Fruit fly (Drosophila melanogaster) whole organism, embryonic: ENCODE measurements around the gene CG42798.

ENCODE experiments used
- Awh ChIP-seq: fragments of 200-800 bp; sonication (Bioruptor generic); IDR thresholded peaks from 2 replicates; pipeline ENCODE4, ENCODE4 v1.3.6; 2022; ENCODE audit warnings: missing biosample characterization, missing genetic modification characterization
- B-H2 ChIP-seq: fragments of 200-800 bp; sonication (Bioruptor generic); optimal IDR thresholded peaks from 2 replicates; lab custom pipeline; 2018; ENCODE audit warnings: missing biosample characterization, mild to moderate bottlenecking, missing genetic modification characterization
- Bdp1 ChIP-seq: fragments of 200-800 bp; sonication (Bioruptor generic); optimal IDR thresholded peaks from 3 replicates; lab custom pipeline; 2016; ENCODE audit warnings: missing biosample characterization, missing genetic modification characterization
- CG10267 ChIP-seq: fragments of 200-800 bp; sonication (Bioruptor generic); optimal IDR thresholded peaks from 2 replicates; lab custom pipeline; 2018; ENCODE audit warnings: missing biosample characterization, mild to moderate bottlenecking, missing genetic modification characterization, moderate library complexity
- CG10959 ChIP-seq: fragments of 200-800 bp; sonication (Bioruptor generic); IDR thresholded peaks from 2 replicates; pipeline ENCODE4 v1.3.6; 2022; ENCODE audit warnings: missing biosample characterization, missing genetic modification characterization
- CG10979 ChIP-seq: fragments of 200-800 bp; sonication (Bioruptor generic); optimal IDR thresholded peaks from 2 replicates; lab custom pipeline; 2018; ENCODE audit warnings: missing biosample characterization, mild to moderate bottlenecking, missing genetic modification characterization, moderate library complexity
- CG11093 ChIP-seq: fragments of 200-800 bp; sonication (Bioruptor generic); IDR thresholded peaks from 3 replicates; pipeline ENCODE4 v1.3.6; 2022; ENCODE audit warnings: missing biosample characterization, missing genetic modification characterization
- CG12104 ChIP-seq: fragments of 200-800 bp; sonication (Bioruptor generic); optimal IDR thresholded peaks from 3 replicates; lab custom pipeline; 2016; ENCODE audit warnings: missing biosample characterization, missing genetic modification characterization
- CG17328 ChIP-seq: fragments of 200-800 bp; sonication (Bioruptor generic); IDR thresholded peaks from 2 replicates; pipeline ENCODE4 v1.3.6; 2022; ENCODE audit warnings: missing biosample characterization, missing genetic modification characterization
- CG18599 ChIP-seq: fragments of 200-800 bp; sonication (Bioruptor generic); optimal IDR thresholded peaks from 3 replicates; lab custom pipeline; 2017; ENCODE audit warnings: missing biosample characterization, missing genetic modification characterization, mild to moderate bottlenecking, moderate library complexity, missing genetic modification reagents
- CG30431 ChIP-seq: fragments of 200-800 bp; sonication (Bioruptor generic); optimal IDR thresholded peaks from 2 replicates; lab custom pipeline; 2017; ENCODE audit warnings: missing biosample characterization, missing genetic modification characterization
- CG31365 ChIP-seq: fragments of 200-800 bp; sonication (Bioruptor generic); optimal IDR thresholded peaks from 2 replicates; lab custom pipeline; 2018; ENCODE audit warnings: missing biosample characterization, mild to moderate bottlenecking, missing genetic modification characterization
- CG3281 ChIP-seq: fragments of 200-800 bp; sonication (Bioruptor generic); optimal IDR thresholded peaks from 3 replicates; lab custom pipeline; 2017; ENCODE audit warnings: missing biosample characterization, mild to moderate bottlenecking, missing genetic modification characterization
- CG4282 ChIP-seq: fragments of 200-800 bp; sonication (Bioruptor generic); optimal IDR thresholded peaks from 2 replicates; lab custom pipeline; 2016; ENCODE audit warnings: missing biosample characterization, missing genetic modification characterization
- CG5953 ChIP-seq: fragments of 200-800 bp; sonication (Bioruptor generic); IDR thresholded peaks from 2 replicates; pipeline ENCODE4 v1.3.6; 2022; ENCODE audit warnings: missing biosample characterization, missing genetic modification characterization
- CG6765 ChIP-seq: fragments of 200-800 bp; sonication (Bioruptor generic); optimal IDR thresholded peaks from 3 replicates; lab custom pipeline; 2017; ENCODE audit warnings: missing biosample characterization, mild to moderate bottlenecking, missing genetic modification characterization
- CG7963 ChIP-seq: fragments of 200-800 bp; sonication (Bioruptor generic); IDR thresholded peaks from 3 replicates; pipeline ENCODE4 v1.3.6; 2022; ENCODE audit warnings: missing biosample characterization, missing genetic modification characterization; ENCODE audit not compliant: partially characterized antibody
- Deaf1 ChIP-seq: fragments of 200-800 bp; optimal IDR thresholded peaks from 3 replicates; lab custom pipeline; 2019; ENCODE audit warnings: missing biosample characterization, mild to moderate bottlenecking, missing genetic modification characterization, moderate library complexity
- Drgx ChIP-seq: fragments of 200-800 bp; sonication (Bioruptor generic); IDR thresholded peaks from 2 replicates; pipeline ENCODE4 v1.3.6; 2022; ENCODE audit warnings: missing biosample characterization, missing genetic modification characterization
- Hr78 ChIP-seq, 2 experiments: fragments of 200-800 bp in 1 of 2; fragments of >200 bp in 1 of 2; sonication (Bioruptor generic) in 1 of 2; optimal IDR thresholded peaks; 2 replicates each; lab custom pipeline; 2017 to 2019; ENCODE audit warnings: missing biosample characterization in 2 of 2, missing genetic modification characterization in 2 of 2, mild to moderate bottlenecking in 1 of 2, moderate library complexity in 1 of 2
- MTF-1 ChIP-seq: fragments of 200-800 bp; sonication (Bioruptor generic); optimal IDR thresholded peaks from 2 replicates; lab custom pipeline; 2018; ENCODE audit warnings: missing biosample characterization, mild to moderate bottlenecking, missing genetic modification characterization, borderline replicate concordance
- Mrtf ChIP-seq: fragments of 200-800 bp; sonication (Bioruptor generic); IDR thresholded peaks from 3 replicates; pipeline ENCODE4 v1.3.6; 2022; ENCODE audit warnings: missing biosample characterization, missing genetic modification characterization
- Pdp1 ChIP-seq, 2 experiments: fragments of 200-800 bp; sonication (Bioruptor generic); optimal IDR thresholded peaks; 3 replicates each; lab custom pipeline; 2016; ENCODE audit warnings: missing biosample characterization in 2 of 2, missing genetic modification characterization in 2 of 2, mild to moderate bottlenecking in 1 of 2, moderate library complexity in 1 of 2
- Vsx1 ChIP-seq: fragments of 200-800 bp; sonication (Bioruptor generic); optimal IDR thresholded peaks from 2 replicates; lab custom pipeline; 2017; ENCODE audit warnings: missing biosample characterization, mild to moderate bottlenecking, missing genetic modification characterization, missing genetic modification reagents
- Xbp1 ChIP-seq: fragments of 200-800 bp; sonication (Bioruptor generic); optimal IDR thresholded peaks from 3 replicates; lab custom pipeline; 2016; ENCODE audit warnings: missing biosample characterization, mild to moderate bottlenecking, missing genetic modification characterization
- ac ChIP-seq: fragments of 200-800 bp; sonication (Bioruptor generic); optimal IDR thresholded peaks from 3 replicates; lab custom pipeline; 2017; ENCODE audit warnings: missing biosample characterization, mild to moderate bottlenecking, missing genetic modification characterization
- az2 ChIP-seq: fragments of 200-800 bp; sonication (Bioruptor generic); optimal IDR thresholded peaks from 3 replicates; lab custom pipeline; 2016; ENCODE audit warnings: missing biosample characterization, missing genetic modification characterization
- bowl ChIP-seq: fragments of 200-800 bp; sonication (Bioruptor generic); IDR thresholded peaks from 2 replicates; pipeline ENCODE4 v1.3.6; 2022; ENCODE audit warnings: missing biosample characterization, missing genetic modification characterization
- caup ChIP-seq: fragments of 200-800 bp; sonication (Bioruptor generic); optimal IDR thresholded peaks from 3 replicates; lab custom pipeline; 2017; ENCODE audit warnings: missing biosample characterization, mild to moderate bottlenecking, missing genetic modification characterization, moderate library complexity; ENCODE audit not compliant: severe bottlenecking
- chinmo ChIP-seq: fragments of 200-800 bp; sonication (Bioruptor generic); IDR thresholded peaks from 4 replicates; pipeline ENCODE4 v1.3.6; 2022; ENCODE audit warnings: missing biosample characterization, missing genetic modification characterization; ENCODE audit not compliant: partially characterized antibody
- dati ChIP-seq: fragments of 200-800 bp; sonication (Bioruptor generic); IDR thresholded peaks from 2 replicates; pipeline ENCODE4 v1.3.6; 2022; ENCODE audit warnings: missing biosample characterization, missing genetic modification characterization
- disco-r ChIP-seq: fragments of 200-800 bp; sonication (Bioruptor generic); optimal IDR thresholded peaks from 2 replicates; lab custom pipeline; 2016; ENCODE audit warnings: missing biosample characterization, missing genetic modification characterization
- dm ChIP-seq: fragments of 200-800 bp; sonication (Bioruptor generic); optimal IDR thresholded peaks from 3 replicates; lab custom pipeline; 2016; ENCODE audit warnings: missing biosample characterization, missing genetic modification characterization
- ems ChIP-seq: fragments of 200-800 bp; sonication (Bioruptor generic); optimal IDR thresholded peaks from 3 replicates; lab custom pipeline; 2016; ENCODE audit warnings: missing biosample characterization, missing genetic modification characterization
- fd3F ChIP-seq: fragments of 200-800 bp; sonication (Bioruptor generic); optimal IDR thresholded peaks from 2 replicates; lab custom pipeline; 2018; ENCODE audit warnings: missing biosample characterization, mild to moderate bottlenecking, missing genetic modification characterization, moderate library complexity
- hth ChIP-seq: fragments of >200 bp; optimal IDR thresholded peaks from 2 replicates; lab custom pipeline; 2017; ENCODE audit warnings: inconsistent platforms
- inv ChIP-seq: fragments of 200-800 bp; sonication (Bioruptor generic); IDR thresholded peaks from 2 replicates; pipeline ENCODE4 v1.3.6; 2022; ENCODE audit warnings: missing biosample characterization, missing genetic modification characterization; ENCODE audit not compliant: partially characterized antibody
- lmd ChIP-seq: fragments of 200-800 bp; sonication (Bioruptor generic); IDR thresholded peaks from 2 replicates; pipeline ENCODE4 v1.3.6; 2022; ENCODE audit warnings: missing biosample characterization, missing genetic modification characterization
- oc ChIP-seq: fragments of 200-800 bp; sonication (Bioruptor generic); optimal IDR thresholded peaks from 2 replicates; lab custom pipeline; 2018; ENCODE audit warnings: missing biosample characterization, mild to moderate bottlenecking, missing genetic modification characterization, moderate library complexity
- pros ChIP-seq: fragments of 200-800 bp; sonication (Bioruptor generic); optimal IDR thresholded peaks from 3 replicates; lab custom pipeline; 2019; ENCODE audit warnings: missing biosample characterization, mild to moderate bottlenecking, missing genetic modification characterization, moderate library complexity
- psq ChIP-seq: fragments of 200-800 bp; sonication (Bioruptor generic); optimal IDR thresholded peaks from 2 replicates; lab custom pipeline; 2017; ENCODE audit warnings: missing biosample characterization, missing genetic modification characterization
- pzg ChIP-seq: fragments of 200-800 bp; sonication (Bioruptor generic); optimal IDR thresholded peaks from 3 replicates; lab custom pipeline; 2018; ENCODE audit warnings: missing biosample characterization, mild to moderate bottlenecking, missing genetic modification characterization, moderate library complexity
- seq ChIP-seq: fragments of 200-800 bp; sonication (Bioruptor generic); IDR thresholded peaks from 2 replicates; pipeline ENCODE4 v1.3.6; 2022; ENCODE audit warnings: missing biosample characterization, missing genetic modification characterization
- sim ChIP-seq: fragments of 200-800 bp; sonication (Bioruptor generic); IDR thresholded peaks from 2 replicates; pipeline ENCODE4 v1.3.6; 2022; ENCODE audit warnings: missing biosample characterization, missing genetic modification characterization
- slbo ChIP-seq: fragments of 200-800 bp; sonication (Bioruptor generic); IDR thresholded peaks from 2 replicates; pipeline ENCODE4 v1.3.6; 2022; ENCODE audit warnings: missing biosample characterization, missing genetic modification characterization
- trem ChIP-seq: fragments of 200-800 bp; optimal IDR thresholded peaks from 3 replicates; lab custom pipeline; 2019; ENCODE audit warnings: missing biosample characterization, mild to moderate bottlenecking, missing genetic modification characterization, moderate library complexity
- tup ChIP-seq: fragments of 200-800 bp; sonication (Bioruptor generic); optimal IDR thresholded peaks from 2 replicates; lab custom pipeline; 2016; ENCODE audit warnings: missing biosample characterization, mild to moderate bottlenecking, missing genetic modification characterization, moderate library complexity
- wek ChIP-seq: fragments of 200-800 bp; sonication (Bioruptor generic); optimal IDR thresholded peaks from 3 replicates; lab custom pipeline; 2018; ENCODE audit warnings: missing biosample characterization, mild to moderate bottlenecking, missing genetic modification characterization, moderate library complexity
- zf30C ChIP-seq: fragments of 200-800 bp; sonication (Bioruptor generic); optimal IDR thresholded peaks from 3 replicates; lab custom pipeline; 2018; ENCODE audit warnings: missing biosample characterization, mild to moderate bottlenecking, missing genetic modification characterization

CG42798 gene

DNA sequence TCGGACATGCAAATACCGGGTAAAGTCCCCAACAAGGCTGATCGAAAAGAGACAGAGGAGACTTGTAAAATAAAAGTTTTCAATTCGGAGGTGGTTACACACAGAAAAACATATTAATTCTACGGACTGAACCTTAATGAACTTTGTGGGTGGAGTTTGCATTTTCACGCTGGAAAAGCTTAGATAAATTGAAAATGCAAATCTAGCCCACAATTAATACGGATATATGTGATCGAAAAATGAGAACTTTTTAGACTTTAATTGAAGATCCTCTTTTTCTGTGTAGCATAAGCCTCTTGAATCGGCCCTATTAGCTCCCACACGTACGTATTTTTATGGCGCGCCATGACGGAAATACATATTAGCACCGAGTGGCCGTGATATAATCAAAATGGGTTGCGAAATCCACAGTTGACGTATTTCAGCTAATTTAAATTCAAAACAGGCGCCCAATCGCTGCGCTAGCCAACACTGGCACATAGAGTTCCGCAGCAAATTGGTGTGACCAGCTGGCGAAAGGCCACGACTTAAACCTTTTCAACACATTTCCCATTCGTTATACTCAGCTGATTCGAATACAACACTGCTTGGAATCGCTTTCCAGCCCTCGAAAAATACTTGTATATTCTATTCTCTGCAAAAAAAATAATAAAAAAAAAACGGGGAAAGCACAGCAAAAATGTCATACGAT, 21.0 kb upstream of the CG42798 start (continued):
- TF ChIP-seq CG11093 (GFP tag; lab: Robert Waterston, UW) = peak; percentile 46; the same call in 1 of the 3 replicates
- peak; percentile 98 for TF ChIP-seq CG10267 (tag; lab: Kevin White, UChicago)
- no peak for TF ChIP-seq zf30C (GFP tag; lab: Kevin White, UChicago)
- peak; percentile 34 to 81 for TF ChIP-seq Pdp1 (GFP tag; optimal IDR thresholded peaks at IDR 0.05; lab: Kevin White, UChicago)
- TF ChIP-seq sim (GFP tag; lab: Robert Waterston, UW) = no peak
- TF ChIP-seq CG4282 (GFP tag; lab: Kevin White, UChicago) = peak; percentile 66
- TF ChIP-seq hth (lab: Kevin White, UChicago) = no peak
- peak; percentile 64; the same call in 1 of the 2 replicates for TF ChIP-seq lmd (GFP tag; lab: Robert Waterston, UW)
- peak; percentile 81 for TF ChIP-seq caup (GFP tag; lab: Kevin White, UChicago)
- TF ChIP-seq Xbp1 (GFP tag; lab: Kevin White, UChicago) = peak; percentile 76
- TF ChIP-seq ems (GFP tag; lab: Kevin White, UChicago) = peak; percentile 41
- no peak for TF ChIP-seq bowl (GFP tag; lab: Robert Waterston, UW)
- TF ChIP-seq CG10979 (tag; lab: Kevin White, UChicago) = peak; percentile 4
- TF ChIP-seq Awh (GFP tag; lab: Robert Waterston, UW) = no peak
- TF ChIP-seq CG10959 (GFP tag; lab: Robert Waterston, UW) = no peak
- peak; percentile 56 for TF ChIP-seq dm (GFP tag; lab: Kevin White, UChicago)
- no peak for TF ChIP-seq disco-r (GFP tag; lab: Kevin White, UChicago)
- peak; percentile 58 for TF ChIP-seq slbo (GFP tag; lab: Robert Waterston, UW)
- TF ChIP-seq pzg = peak; percentile 96
- TF ChIP-seq psq (GFP tag; lab: Kevin White, UChicago) = no peak
- no peak for TF ChIP-seq ac (GFP tag; lab: Kevin White, UChicago)
- no peak for TF ChIP-seq Hr78 (GFP tag; optimal IDR thresholded peaks at IDR 0.05; lab: Kevin White, UChicago)
- peak; percentile 46 for TF ChIP-seq wek (GFP tag; lab: Kevin White, UChicago)
- TF ChIP-seq CG30431 = no peak
- TF ChIP-seq Bdp1 (GFP tag; lab: Kevin White, UChicago) = peak; percentile 59
- TF ChIP-seq B-H2 (GFP tag; lab: Kevin White, UChicago) = peak; percentile 90
- TF ChIP-seq dati (GFP tag; lab: Robert Waterston, UW) = no peak; the same call in 1 of the 2 replicates
- peak; percentile 18 for TF ChIP-seq Deaf1 (tag; lab: Kevin White, UChicago)
- TF ChIP-seq CG31365 (tag; lab: Kevin White, UChicago) = peak; percentile 63
- TF ChIP-seq Drgx (GFP tag; lab: Robert Waterston, UW) = peak; percentile 45; the same call in 1 of the 2 replicates
- no peak for TF ChIP-seq pros (GFP tag; lab: Kevin White, UChicago)
- peak; percentile 51 for TF ChIP-seq trem (tag; lab: Kevin White, UChicago)
- TF ChIP-seq CG6765 (GFP tag; lab: Kevin White, UChicago) = peak; percentile 67
- peak; percentile 95 for TF ChIP-seq Vsx1 (GFP tag; lab: Kevin White, UChicago)
- peak; percentile 67 for TF ChIP-seq CG18599 (GFP tag; lab: Kevin White, UChicago)
- TF ChIP-seq MTF-1 = no peak
- no peak for TF ChIP-seq inv (GFP tag; lab: Robert Waterston, UW)
- TF ChIP-seq seq (GFP tag; lab: Robert Waterston, UW) = peak; percentile 68
- TF ChIP-seq chinmo (GFP tag; lab: Robert Waterston, UW) = no peak; the same call in 3 of the 4 replicates
- TF ChIP-seq CG5953 (GFP tag; lab: Robert Waterston, UW) = no peak
- TF ChIP-seq CG17328 (GFP tag; lab: Robert Waterston, UW) = peak; percentile 7; the same call in 1 of the 2 replicates
- no peak for TF ChIP-seq CG7963
- TF ChIP-seq CG12104 (GFP tag; lab: Kevin White, UChicago) = peak; percentile 37
- no peak for TF ChIP-seq oc (tag; lab: Kevin White, UChicago)
- peak; percentile 20 for TF ChIP-seq az2 (GFP tag; lab: Kevin White, UChicago)
- TF ChIP-seq Mrtf (GFP tag; lab: Robert Waterston, UW) = peak; percentile 62; the same call in 2 of the 3 replicates
- TF ChIP-seq tup (GFP tag; lab: Kevin White, UChicago) = peak; percentile 63
- peak; percentile 71 for TF ChIP-seq CG3281 (GFP tag; lab: Kevin White, UChicago)
- peak; percentile 67 for TF ChIP-seq fd3F (GFP tag; lab: Kevin White, UChicago)
